Worm (Caenorhabditis elegans) whole organism, L1 larva: ENCODE measurements around the gene cyp-33C7.

ENCODE experiments used
- alr-1 ChIP-seq: fragments of 200-800 bp; sonication (Bioruptor generic); optimal IDR thresholded peaks from 2 replicates; lab custom pipeline; 2018; ENCODE audit warnings: borderline replicate concordance, mild to moderate bottlenecking, missing genetic modification characterization, missing compliant biosample characterization
- ceh-8 ChIP-seq: fragments of 200-800 bp; sonication (Bioruptor generic); optimal IDR thresholded peaks from 2 replicates; lab custom pipeline; 2018; ENCODE audit warnings: mild to moderate bottlenecking, missing genetic modification characterization, moderate library complexity, missing compliant biosample characterization
- ceh-90 ChIP-seq: sonication (generic microtip); optimal IDR thresholded peaks from 2 replicates; lab custom pipeline; 2016; ENCODE audit warnings: missing genetic modification characterization, missing compliant biosample characterization
- ces-1 ChIP-seq: fragments of 150-350 bp; optimal IDR thresholded peaks from 2 replicates; lab custom pipeline; 2014; ENCODE audit warnings: missing biosample characterization, missing genetic modification reagents, missing genetic modification characterization
- dpl-1 ChIP-seq, 3 experiments: fragments of 150-350 bp in 2 of 3; sonication (generic microtip) in 1 of 3; optimal IDR thresholded peaks; 2 replicates each; lab custom pipeline; 2014 to 2017; ENCODE audit warnings: missing biosample characterization in 3 of 3, missing genetic modification characterization in 3 of 3, missing genetic modification reagents in 3 of 3
- dsc-1 ChIP-seq: sonication (generic microtip); optimal IDR thresholded peaks from 2 replicates; lab custom pipeline; 2016; ENCODE audit warnings: mild to moderate bottlenecking, missing genetic modification characterization, missing compliant biosample characterization
- efl-1 ChIP-seq, 4 experiments: fragments of 150-350 bp; optimal IDR thresholded peaks in 3 of 4; peaks in 1 of 4; 1 replicate in 1 of 4; 2 replicates in 3 of 4; lab custom pipeline; 2014; ENCODE audit warnings: missing biosample characterization in 2 of 4, missing genetic modification characterization in 2 of 4, missing genetic modification reagents in 2 of 4
- egl-27 ChIP-seq, 2 experiments: fragments of 150-350 bp in 1 of 2; sonication (generic microtip); optimal IDR thresholded peaks; 3 replicates each; lab custom pipeline; 2017 to 2018; ENCODE audit warnings: missing biosample characterization in 2 of 2, missing genetic modification characterization in 2 of 2, missing genetic modification reagents in 2 of 2
- elt-2 ChIP-seq: sonication (generic microtip); optimal IDR thresholded peaks from 2 replicates; lab custom pipeline; 2016; ENCODE audit warnings: missing genetic modification characterization, mild to moderate bottlenecking, inconsistent platforms, missing compliant biosample characterization, missing genetic modification reagents
- elt-3 ChIP-seq, 6 experiments: fragments of 150-350 bp in 1 of 6; sonication (generic microtip); optimal IDR thresholded peaks; 2 replicates each; lab custom pipeline; 2017 to 2018; ENCODE audit warnings: missing biosample characterization in 6 of 6, missing genetic modification characterization in 6 of 6, inconsistent platforms in 1 of 6
- fos-1 ChIP-seq: fragments of 150-350 bp; optimal IDR thresholded peaks from 2 replicates; lab custom pipeline; 2014; ENCODE audit warnings: missing biosample characterization, missing genetic modification characterization
- hlh-17 ChIP-seq: fragments of 200-800 bp; sonication (Bioruptor generic); optimal IDR thresholded peaks from 2 replicates; lab custom pipeline; 2018; ENCODE audit warnings: missing genetic modification characterization, mild to moderate bottlenecking, missing compliant biosample characterization, moderate library complexity, borderline replicate concordance
- hpl-2 ChIP-seq: fragments of 150-350 bp; optimal IDR thresholded peaks from 2 replicates; lab custom pipeline; 2014; ENCODE audit warnings: missing biosample characterization, missing genetic modification reagents, missing genetic modification characterization
- isw-1 ChIP-seq: fragments of 200-800 bp; sonication (Bioruptor generic); IDR thresholded peaks from 2 replicates; pipeline ENCODE4 v1.3.6; 2022; ENCODE audit warnings: missing genetic modification characterization, missing compliant biosample characterization
- lin-35 ChIP-seq, 2 experiments: fragments of 150-350 bp; optimal IDR thresholded peaks; 2 replicates each; lab custom pipeline; 2014; ENCODE audit warnings: missing biosample characterization in 2 of 2, missing genetic modification characterization in 2 of 2, missing genetic modification reagents in 2 of 2
- lsy-2 ChIP-seq, 2 experiments: fragments of 150-350 bp; optimal IDR thresholded peaks; 2 replicates each; lab custom pipeline; 2014; ENCODE audit warnings: missing biosample characterization in 2 of 2, missing genetic modification characterization in 2 of 2
- mef-2 ChIP-seq: fragments of 150-350 bp; optimal IDR thresholded peaks from 2 replicates; lab custom pipeline; 2014; ENCODE audit warnings: missing biosample characterization, missing genetic modification characterization
- nhr-11 ChIP-seq: fragments of 150-350 bp; optimal IDR thresholded peaks from 2 replicates; lab custom pipeline; 2014; ENCODE audit warnings: missing biosample characterization, missing genetic modification characterization
- nhr-20 ChIP-seq: sonication (generic microtip); optimal IDR thresholded peaks from 2 replicates; lab custom pipeline; 2016; ENCODE audit warnings: mild to moderate bottlenecking, missing genetic modification characterization, missing compliant biosample characterization
- nhr-237 ChIP-seq: fragments of 150-350 bp; optimal IDR thresholded peaks from 2 replicates; lab custom pipeline; 2014; ENCODE audit warnings: missing biosample characterization, missing genetic modification characterization
- nhr-47 ChIP-seq: sonication (generic microtip); optimal IDR thresholded peaks from 2 replicates; lab custom pipeline; 2016; ENCODE audit warnings: mild to moderate bottlenecking, missing genetic modification characterization, moderate library complexity, missing compliant biosample characterization
- nhr-71 ChIP-seq: sonication (generic microtip); optimal IDR thresholded peaks from 2 replicates; lab custom pipeline; 2016; ENCODE audit warnings: mild to moderate bottlenecking, missing genetic modification characterization, moderate library complexity, missing compliant biosample characterization
- nhr-77 ChIP-seq: fragments of 150-350 bp; optimal IDR thresholded peaks from 2 replicates; lab custom pipeline; 2014; ENCODE audit warnings: missing biosample characterization, missing genetic modification characterization
- nhr-84 ChIP-seq: sonication (generic microtip); optimal IDR thresholded peaks from 2 replicates; lab custom pipeline; 2017; ENCODE audit warnings: missing biosample characterization, missing genetic modification characterization
- nhr-85 ChIP-seq: sonication (generic microtip); peaks from one replicate; lab custom pipeline; 2016; ENCODE audit warnings: missing genetic modification characterization, inconsistent platforms, missing compliant biosample characterization
- nhr-90 ChIP-seq: sonication (generic microtip); optimal IDR thresholded peaks from 2 replicates; lab custom pipeline; 2016; ENCODE audit warnings: mild to moderate bottlenecking, missing genetic modification characterization, missing compliant biosample characterization; ENCODE audit not compliant: poor library complexity
- pag-3 ChIP-seq: sonication (generic microtip); optimal IDR thresholded peaks from 2 replicates; lab custom pipeline; 2017; ENCODE audit warnings: missing genetic modification characterization, mild to moderate bottlenecking, missing compliant biosample characterization, antibody characterized with exemption, borderline replicate concordance; ENCODE audit not compliant: insufficient read depth
- pax-3 ChIP-seq: fragments of 200-800 bp; sonication (Bioruptor generic); optimal IDR thresholded peaks from 2 replicates; lab custom pipeline; 2018; ENCODE audit warnings: mild to moderate bottlenecking, missing genetic modification characterization, moderate library complexity, missing compliant biosample characterization
- snu-23 ChIP-seq: sonication (generic microtip); optimal IDR thresholded peaks from 2 replicates; lab custom pipeline; 2016; ENCODE audit warnings: missing genetic modification characterization, missing compliant biosample characterization
- sox-4 ChIP-seq: sonication (generic microtip); optimal IDR thresholded peaks from 2 replicates; lab custom pipeline; 2016; ENCODE audit warnings: missing genetic modification characterization, missing compliant biosample characterization
- unc-86 ChIP-seq: sonication (generic microtip); optimal IDR thresholded peaks from 2 replicates; lab custom pipeline; 2016; ENCODE audit warnings: missing genetic modification characterization, missing compliant biosample characterization
- unc-98 ChIP-seq: fragments of 200-800 bp; sonication (Bioruptor generic); IDR thresholded peaks from 2 replicates; pipeline ENCODE4 v1.3.6; 2022; ENCODE audit warnings: missing genetic modification characterization, missing compliant biosample characterization
- vab-15 ChIP-seq: sonication (generic microtip); optimal IDR thresholded peaks from 2 replicates; lab custom pipeline; 2017; ENCODE audit warnings: missing genotype, mild to moderate bottlenecking, missing genetic modification characterization, missing compliant biosample characterization
- zip-4 ChIP-seq: fragments of 200-800 bp; sonication (Bioruptor generic); optimal IDR thresholded peaks from 2 replicates; lab custom pipeline; 2018; ENCODE audit warnings: mild to moderate bottlenecking, missing genetic modification characterization, moderate library complexity, missing compliant biosample characterization
- ztf-11 ChIP-seq, 2 experiments: sonication (generic microtip); optimal IDR thresholded peaks; 2 replicates each; lab custom pipeline; 2016 to 2017; ENCODE audit warnings: missing genetic modification characterization in 2 of 2, missing biosample characterization in 1 of 2, missing compliant biosample characterization in 1 of 2
- ztf-4 ChIP-seq: fragments of 150-350 bp; optimal IDR thresholded peaks from 2 replicates; lab custom pipeline; 2014; ENCODE audit warnings: missing biosample characterization, missing genetic modification characterization

cyp-33C7 gene

DNA sequence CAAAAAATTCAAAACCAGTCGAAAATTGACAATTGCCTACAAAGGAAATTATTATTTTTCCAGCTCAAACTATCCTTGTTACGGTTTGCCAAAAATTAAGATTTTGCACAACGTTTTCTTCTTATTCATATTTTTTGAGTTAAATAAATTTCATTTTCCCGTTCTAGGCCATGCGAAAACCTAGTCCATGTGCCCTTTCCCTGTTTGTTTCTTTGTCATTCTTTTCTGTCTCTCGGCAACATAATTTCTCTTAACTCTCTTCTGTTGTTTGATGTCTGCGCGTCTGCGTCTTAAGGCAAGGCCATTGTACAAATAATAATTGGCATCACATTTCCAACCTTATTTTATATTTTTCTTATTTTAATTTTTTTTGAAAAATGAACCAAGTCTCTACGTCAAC, 31.2 kb downstream of the cyp-33C7 start, which contains the start of gene nhr-228 (continued):
- TF ChIP-seq hpl-2 (no peak), nhr-85 (tag; lab: Kevin White, UChicago) (no peak), hlh-17 (GFP tag; lab: Kevin White, UChicago) (no peak), nhr-71 (tag; lab: Kevin White, UChicago) (peak; percentile 63), dpl-1 (GFP tag; optimal IDR thresholded peaks at IDR 0.05; lab: Kevin White, UChicago) (peak in 2 of 3 experiments; percentile 9 to 56), fos-1 (tag; lab: Kevin White, UChicago) (no peak), elt-2 (tag; lab: Kevin White, UChicago) (no peak), nhr-237 (no peak), pag-3 (peak; percentile 24), zip-4 (no peak), nhr-11 (tag; lab: Kevin White, UChicago) (no peak), alr-1 (tag; lab: Kevin White, UChicago) (no peak), ztf-11 (tag; optimal IDR thresholded peaks at IDR 0.05; lab: Kevin White, UChicago) (no peak), lsy-2 (tag; optimal IDR thresholded peaks at IDR 0.05; lab: Kevin White, UChicago) (peak; percentile 29 to 73), nhr-20 (tag; lab: Kevin White, UChicago) (peak; percentile 67), unc-98 (GFP tag; lab: Robert Waterston, UW) (no peak), ztf-4 (tag; lab: Kevin White, UChicago) (no peak), sox-4 (tag; lab: Kevin White, UChicago) (no peak), elt-3 (tag; optimal IDR thresholded peaks at IDR 0.05; lab: Kevin White, UChicago) (peak in 1 of 6 experiments; percentile 47), nhr-84 (no peak), ceh-90 (tag; lab: Kevin White, UChicago) (no peak), ces-1 (GFP tag; lab: Kevin White, UChicago) (no peak), mef-2 (tag; lab: Kevin White, UChicago) (no peak), nhr-90 (tag; lab: Kevin White, UChicago) (peak; percentile 10), ceh-8 (GFP tag; lab: Kevin White, UChicago) (no peak), vab-15 (tag; lab: Kevin White, UChicago) (no peak), dsc-1 (tag; lab: Kevin White, UChicago) (no peak), snu-23 (GFP tag; lab: Kevin White, UChicago) (peak; percentile 62), pax-3 (tag; lab: Kevin White, UChicago) (no peak), lin-35 (GFP tag; optimal IDR thresholded peaks at IDR 0.05; lab: Kevin White, UChicago) (peak; percentile 38 to 56), nhr-77 (no peak), egl-27 (tag; optimal IDR thresholded peaks at IDR 0.05; lab: Kevin White, UChicago) (no peak), nhr-47 (tag; lab: Kevin White, UChicago) (peak; percentile 43)

ce11 chrV:2285107-2285506, 34.8 kb downstream of the cyp-33C7 start, which contains the start of gene nhr-227:
Gene nhr-227 (plus strand): TSS chrV:2285432.
- no peak for TF ChIP-seq efl-1 (optimal IDR thresholded peaks at IDR 0.05; lab: Kevin White, UChicago)
- TF ChIP-seq efl-1 (GFP tag; optimal IDR thresholded peaks at IDR 0.05 in 1 of 2; lab: Kevin White, UChicago), result peak in 1 of 2 experiments; percentile 89
- no peak for TF ChIP-seq unc-86 (tag; lab: Kevin White, UChicago)
- TF ChIP-seq, all 84 proteins: peak for 1

ce11 chrV:2290329-2290728, 40.0 kb downstream of the cyp-33C7 start, which contains the start of gene nhr-225:
Gene nhr-225 (minus strand): TSS chrV:2290474.
- no peak for TF ChIP-seq hpl-2
- TF ChIP-seq nhr-47 (tag; lab: Kevin White, UChicago), result no peak
- TF ChIP-seq isw-1 (GFP tag; lab: Robert Waterston, UW), result no peak
